Fruit fly (Drosophila melanogaster): Measurements from ENCODE around the gene CG31457.

CG31457 gene

DNA sequence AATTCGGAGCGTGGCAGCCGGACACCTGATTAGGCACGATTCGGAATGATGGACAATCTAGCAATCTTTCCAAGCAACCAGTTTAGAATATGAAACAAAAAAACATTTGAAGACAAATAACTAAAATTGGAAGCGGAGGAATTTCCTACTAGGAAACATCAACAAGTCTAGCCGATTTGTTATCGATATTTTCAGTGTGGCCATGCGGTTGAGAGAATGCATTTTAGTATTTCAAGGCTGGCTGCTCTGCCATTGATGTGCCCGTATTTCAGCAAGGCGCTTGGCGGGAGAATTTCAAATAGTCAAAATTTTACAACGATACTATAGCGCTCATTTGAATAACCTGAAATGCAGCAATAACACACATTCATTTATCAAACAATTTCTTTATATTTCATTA lies at the start of gene CG31457:
Gene CG31457, minus strand, starts transcription at position 186 of the 400 bp plus-strand sequence.
- TF ChIP-seq ttk (optimal IDR thresholded peaks at IDR 0.05) (no peak), insv (optimal IDR thresholded peaks at IDR 0.05) (no peak), psq (optimal IDR thresholded peaks at IDR 0.05) (no peak), Sin3A (optimal IDR thresholded peaks at IDR 0.05) (no peak), Myc (optimal IDR thresholded peaks at IDR 0.05) (no peak), h (optimal IDR thresholded peaks at IDR 0.05) (no peak)

DNA sequence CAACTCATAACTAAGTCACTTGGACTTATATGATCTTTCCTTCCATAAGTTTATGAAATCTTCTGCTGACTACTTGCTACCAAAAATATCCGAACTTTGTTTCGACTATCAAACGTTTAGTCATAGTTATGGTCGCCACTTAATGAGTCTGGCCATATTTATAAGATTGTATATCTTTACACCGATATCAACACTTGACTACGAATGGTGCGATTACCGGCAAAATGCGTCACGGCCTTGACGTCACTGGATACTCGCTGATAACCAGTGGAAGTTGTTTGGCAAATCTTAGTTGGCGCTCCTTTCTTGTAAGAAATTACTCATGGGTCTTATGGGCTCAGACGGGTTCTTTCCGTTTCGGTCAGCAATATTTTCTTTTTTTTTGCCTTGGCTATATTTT lies 49.7 kb upstream of the CG31457 start:
- no peak for TF ChIP-seq ttk (optimal IDR thresholded peaks at IDR 0.05)
- no peak for TF ChIP-seq Myc (optimal IDR thresholded peaks at IDR 0.05)
- no peak for TF ChIP-seq h (optimal IDR thresholded peaks at IDR 0.05)
- no peak for TF ChIP-seq insv (optimal IDR thresholded peaks at IDR 0.05)
- no peak for TF ChIP-seq psq (optimal IDR thresholded peaks at IDR 0.05)
- TF ChIP-seq Sin3A (optimal IDR thresholded peaks at IDR 0.05) = no peak

DNA sequence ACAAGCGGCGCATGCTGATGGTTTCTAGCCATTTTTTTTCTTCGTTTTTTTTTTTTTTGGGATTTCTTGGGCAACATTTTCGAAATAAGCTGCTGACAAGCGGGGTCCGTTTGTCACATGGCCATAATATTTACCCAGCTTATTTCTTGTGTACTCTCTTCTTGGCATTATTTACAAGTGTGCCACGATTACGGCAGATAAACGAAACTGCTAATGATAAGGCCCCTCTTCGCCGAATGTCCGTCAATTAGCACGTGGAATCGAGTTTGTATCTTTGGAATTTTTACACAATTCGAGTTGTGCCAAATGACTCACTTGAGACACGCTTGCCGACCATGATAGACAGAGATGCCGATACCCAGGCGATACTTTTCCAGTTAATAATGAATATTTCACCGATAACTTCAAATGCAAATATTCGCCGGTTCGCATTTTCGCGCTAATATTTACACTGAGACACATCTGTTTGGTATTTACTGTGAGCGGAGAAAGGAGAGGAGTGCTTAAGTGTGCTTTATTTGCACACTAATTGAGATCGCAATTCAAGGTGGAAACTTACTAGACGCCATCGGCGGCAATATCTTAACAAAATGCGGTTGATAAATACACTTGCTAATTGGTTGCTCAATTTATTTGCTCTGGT lies 48.8 kb upstream of the CG31457 start:
- TF ChIP-seq h (optimal IDR thresholded peaks at IDR 0.05) = no peak
- no peak for TF ChIP-seq psq (optimal IDR thresholded peaks at IDR 0.05)
- no peak for TF ChIP-seq Myc (optimal IDR thresholded peaks at IDR 0.05)
- TF ChIP-seq ttk (optimal IDR thresholded peaks at IDR 0.05) = no peak
- TF ChIP-seq Sin3A (optimal IDR thresholded peaks at IDR 0.05) = no peak
- TF ChIP-seq insv (optimal IDR thresholded peaks at IDR 0.05) = no peak

- no peak for TF ChIP-seq h (optimal IDR thresholded peaks at IDR 0.05)
- no peak for TF ChIP-seq ttk (optimal IDR thresholded peaks at IDR 0.05)
- no peak for TF ChIP-seq Myc (optimal IDR thresholded peaks at IDR 0.05)
- TF ChIP-seq psq (optimal IDR thresholded peaks at IDR 0.05) = no peak
- TF ChIP-seq insv (optimal IDR thresholded peaks at IDR 0.05) = no peak
- no peak for TF ChIP-seq Sin3A (optimal IDR thresholded peaks at IDR 0.05)
Observed at dm6 chr3R:23175376-23175775, 47.6 kb upstream of the CG31457 start.

- TF ChIP-seq Sin3A (optimal IDR thresholded peaks at IDR 0.05) (no peak), Myc (optimal IDR thresholded peaks at IDR 0.05) (no peak), ttk (optimal IDR thresholded peaks at IDR 0.05) (no peak), psq (optimal IDR thresholded peaks at IDR 0.05) (no peak), insv (optimal IDR thresholded peaks at IDR 0.05) (no peak), h (optimal IDR thresholded peaks at IDR 0.05) (no peak)
Observed at dm6 chr3R:23174739-23175138, 47.0 kb upstream of the CG31457 start.

dm6 chr3R:23173393-23173981 lies 45.7 kb upstream of the CG31457 start, which contains the start of gene CG46310:
CG46310 (plus strand) TSS chr3R:23173873.
- TF ChIP-seq Sin3A (optimal IDR thresholded peaks at IDR 0.05) = no peak
- no peak for TF ChIP-seq Myc (optimal IDR thresholded peaks at IDR 0.05)
- no peak for TF ChIP-seq ttk (optimal IDR thresholded peaks at IDR 0.05)
- TF ChIP-seq h (optimal IDR thresholded peaks at IDR 0.05) = no peak
- TF ChIP-seq insv (optimal IDR thresholded peaks at IDR 0.05) = no peak
- no peak for TF ChIP-seq psq (optimal IDR thresholded peaks at IDR 0.05)

- no peak for TF ChIP-seq psq (optimal IDR thresholded peaks at IDR 0.05)
- TF ChIP-seq insv (optimal IDR thresholded peaks at IDR 0.05) = no peak
- no peak for TF ChIP-seq h (optimal IDR thresholded peaks at IDR 0.05)
- TF ChIP-seq Myc (optimal IDR thresholded peaks at IDR 0.05) = no peak
- TF ChIP-seq Sin3A (optimal IDR thresholded peaks at IDR 0.05) = no peak
- TF ChIP-seq ttk (optimal IDR thresholded peaks at IDR 0.05) = no peak
Observed at dm6 chr3R:23171867-23172266, 44.1 kb upstream of the CG31457 start.

DNA sequence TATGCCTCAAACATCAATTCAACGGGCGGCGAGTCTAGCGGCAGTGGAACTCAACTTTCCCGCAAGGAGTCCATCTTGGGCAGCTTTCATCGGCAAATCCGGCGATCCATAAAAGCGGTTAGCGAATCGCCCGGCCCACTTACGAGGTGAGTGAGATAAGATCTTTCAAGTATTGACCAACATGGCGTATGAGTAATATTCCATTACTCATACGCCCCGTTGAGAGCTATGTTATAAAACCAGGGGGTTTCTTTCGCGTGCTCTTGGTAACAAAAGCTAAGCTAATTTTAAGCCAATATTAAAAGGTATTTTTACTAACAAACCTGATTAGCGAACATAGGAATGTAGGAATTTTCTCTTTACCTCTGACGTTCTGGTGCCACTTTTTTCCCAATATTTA lies 42.6 kb upstream of the CG31457 start:
- TF ChIP-seq h (optimal IDR thresholded peaks at IDR 0.05) (no peak), psq (optimal IDR thresholded peaks at IDR 0.05) (no peak), insv (optimal IDR thresholded peaks at IDR 0.05) (no peak), ttk (optimal IDR thresholded peaks at IDR 0.05) (no peak), Sin3A (optimal IDR thresholded peaks at IDR 0.05) (no peak), Myc (optimal IDR thresholded peaks at IDR 0.05) (no peak)

DNA sequence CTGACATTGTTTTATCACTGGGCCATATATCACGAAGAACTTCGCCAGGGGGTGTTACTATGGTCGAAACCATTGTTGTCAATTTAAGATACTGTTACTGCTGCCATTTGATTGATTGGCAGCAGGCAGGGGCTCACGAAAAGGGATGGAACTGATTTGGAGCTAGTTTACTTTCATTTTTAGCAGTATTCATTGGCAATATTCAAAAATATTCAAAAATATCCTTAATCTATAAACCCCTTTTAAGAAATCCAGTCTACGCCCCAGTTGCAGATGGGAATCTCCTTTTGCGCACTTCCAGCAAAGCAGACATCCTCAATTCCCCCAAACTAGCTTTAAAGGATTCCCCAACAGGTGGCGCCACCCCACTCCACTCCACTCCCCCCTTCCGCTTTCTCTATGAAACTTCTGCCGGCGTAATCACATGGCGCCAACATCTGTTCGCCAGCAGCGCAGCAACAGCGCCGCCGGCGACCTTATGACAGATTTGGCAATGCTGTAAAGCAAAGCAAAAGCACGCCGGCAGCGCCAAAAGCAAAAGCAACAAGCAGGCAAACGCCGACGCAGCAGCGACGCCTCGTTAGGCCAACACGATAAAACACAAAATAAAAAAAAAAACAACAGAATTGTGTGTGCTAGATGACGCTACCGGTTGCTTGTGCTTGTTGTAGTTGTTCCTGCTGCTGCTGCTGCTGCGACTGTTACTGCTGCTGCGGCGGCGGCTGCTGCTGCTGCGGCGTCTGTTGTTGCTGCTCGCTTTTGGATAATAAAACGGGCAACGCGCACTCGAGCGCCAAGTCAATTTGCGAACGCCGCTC lies 39.9 kb upstream of the CG31457 start, which contains the start of gene Irk1:
Gene Irk1, plus strand, starts transcription at position 811 of the 818 bp plus-strand sequence.
- TF ChIP-seq ttk (optimal IDR thresholded peaks at IDR 0.05) (no peak), Sin3A (optimal IDR thresholded peaks at IDR 0.05) (no peak), psq (optimal IDR thresholded peaks at IDR 0.05) (no peak)

DNA sequence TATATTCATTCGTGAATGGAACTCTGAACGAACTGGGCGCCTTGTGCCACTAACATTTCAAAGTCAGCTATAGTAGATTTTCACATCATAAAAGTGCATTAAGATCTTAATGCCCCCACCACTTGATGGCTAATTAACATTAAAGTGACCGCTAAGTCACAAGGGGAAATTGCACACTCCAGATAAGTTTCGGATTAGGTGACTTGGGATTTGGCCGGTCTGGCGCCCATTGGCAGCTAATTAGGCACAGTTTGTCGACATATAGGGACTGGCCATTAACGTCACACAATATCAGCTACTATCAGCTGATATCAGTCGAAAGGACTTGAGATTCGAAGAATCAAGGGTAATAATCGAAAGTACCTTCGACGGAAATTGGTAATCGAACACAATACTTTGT lies 36.8 kb upstream of the CG31457 start:
- TF ChIP-seq h (optimal IDR thresholded peaks at IDR 0.05) = no peak
- no peak for TF ChIP-seq Myc (optimal IDR thresholded peaks at IDR 0.05)
- no peak for TF ChIP-seq insv (optimal IDR thresholded peaks at IDR 0.05)
- TF ChIP-seq ttk (optimal IDR thresholded peaks at IDR 0.05) = no peak
- TF ChIP-seq psq (optimal IDR thresholded peaks at IDR 0.05) = no peak
- no peak for TF ChIP-seq Sin3A (optimal IDR thresholded peaks at IDR 0.05)

DNA sequence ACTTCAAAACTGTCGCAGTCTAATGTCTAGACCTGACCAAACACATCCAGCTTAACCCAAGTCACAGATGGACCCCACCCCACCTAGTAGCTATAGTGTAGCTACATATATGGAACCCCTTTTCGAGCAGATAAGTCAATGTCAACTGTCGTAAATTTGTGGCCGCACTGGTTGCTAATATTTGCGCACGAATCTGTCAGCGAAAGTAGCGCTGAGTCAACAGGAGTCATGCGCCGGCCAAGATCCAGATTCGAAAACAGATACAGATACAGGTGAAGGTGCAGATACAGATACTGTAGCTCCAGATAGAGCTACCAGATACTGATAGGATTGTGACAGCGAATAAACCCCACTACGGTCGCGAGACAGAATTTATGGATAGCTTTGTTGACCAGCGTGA lies 36.4 kb upstream of the CG31457 start:
- TF ChIP-seq insv (optimal IDR thresholded peaks at IDR 0.05) (no peak), Sin3A (optimal IDR thresholded peaks at IDR 0.05) (no peak), Myc (optimal IDR thresholded peaks at IDR 0.05) (no peak), psq (optimal IDR thresholded peaks at IDR 0.05) (no peak), h (optimal IDR thresholded peaks at IDR 0.05) (no peak), ttk (optimal IDR thresholded peaks at IDR 0.05) (no peak)

dm6 chr3R:23161288-23161870 lies 33.6 kb upstream of the CG31457 start, which contains the start of gene CG13829:
CG13829 (minus strand) TSS chr3R:23161338.
- TF ChIP-seq Myc (optimal IDR thresholded peaks at IDR 0.05) = no peak
- no peak for TF ChIP-seq insv (optimal IDR thresholded peaks at IDR 0.05)
- TF ChIP-seq psq (optimal IDR thresholded peaks at IDR 0.05) = no peak
- no peak for TF ChIP-seq ttk (optimal IDR thresholded peaks at IDR 0.05)
- no peak for TF ChIP-seq h (optimal IDR thresholded peaks at IDR 0.05)
- no peak for TF ChIP-seq Sin3A (optimal IDR thresholded peaks at IDR 0.05)

Measured in Kc167 (cell line).